Worm (Caenorhabditis elegans) whole organism, L1 larva: ENCODE data around the gene F02E8.4.

Experiments used
- C04F5.9 ChIP-seq: sonication (generic microtip); optimal IDR thresholded peaks from 2 replicates; lab custom pipeline; 2016; ENCODE audit warnings: missing genetic modification characterization, missing compliant biosample characterization
- F16B12.6 ChIP-seq: fragments of 150-350 bp; optimal IDR thresholded peaks from 2 replicates; lab custom pipeline; 2014; ENCODE audit warnings: missing biosample characterization, missing genetic modification characterization
- ama-1 ChIP-seq: fragments of 150-350 bp; optimal IDR thresholded peaks from 2 replicates; lab custom pipeline; 2014
- blmp-1 ChIP-seq: fragments of 150-350 bp; optimal IDR thresholded peaks from 2 replicates; lab custom pipeline; 2014; ENCODE audit warnings: missing biosample characterization, missing genetic modification characterization
- ceh-8 ChIP-seq: fragments of 200-800 bp; sonication (Bioruptor generic); optimal IDR thresholded peaks from 2 replicates; lab custom pipeline; 2018; ENCODE audit warnings: mild to moderate bottlenecking, missing genetic modification characterization, moderate library complexity, missing compliant biosample characterization
- ceh-82 ChIP-seq, 3 experiments: fragments of 150-350 bp in 1 of 3; sonication (generic microtip) in 2 of 3; optimal IDR thresholded peaks; 2 replicates each; lab custom pipeline; 2014 to 2017; ENCODE audit warnings: missing biosample characterization in 3 of 3, missing genetic modification characterization in 3 of 3
- dpl-1 ChIP-seq, 3 experiments: fragments of 150-350 bp in 2 of 3; sonication (generic microtip) in 1 of 3; optimal IDR thresholded peaks; 2 replicates each; lab custom pipeline; 2014 to 2017; ENCODE audit warnings: missing biosample characterization in 3 of 3, missing genetic modification characterization in 3 of 3, missing genetic modification reagents in 3 of 3
- dsc-1 ChIP-seq: sonication (generic microtip); optimal IDR thresholded peaks from 2 replicates; lab custom pipeline; 2016; ENCODE audit warnings: mild to moderate bottlenecking, missing genetic modification characterization, missing compliant biosample characterization
- efl-3 ChIP-seq: fragments of 200-800 bp; sonication (Bioruptor generic); optimal IDR thresholded peaks from 2 replicates; lab custom pipeline; 2018; ENCODE audit warnings: mild to moderate bottlenecking, missing genetic modification characterization, missing compliant biosample characterization
- egl-27 ChIP-seq, 2 experiments: fragments of 150-350 bp in 1 of 2; sonication (generic microtip); optimal IDR thresholded peaks; 3 replicates each; lab custom pipeline; 2017 to 2018; ENCODE audit warnings: missing biosample characterization in 2 of 2, missing genetic modification characterization in 2 of 2, missing genetic modification reagents in 2 of 2
- elt-2 ChIP-seq: sonication (generic microtip); optimal IDR thresholded peaks from 2 replicates; lab custom pipeline; 2016; ENCODE audit warnings: missing genetic modification characterization, mild to moderate bottlenecking, inconsistent platforms, missing compliant biosample characterization, missing genetic modification reagents
- fkh-10 ChIP-seq: sonication (generic microtip); optimal IDR thresholded peaks from 2 replicates; lab custom pipeline; 2017; ENCODE audit warnings: missing biosample characterization, missing genetic modification reagents, missing genetic modification characterization
- fkh-4 ChIP-seq: sonication (generic microtip); optimal IDR thresholded peaks from 2 replicates; lab custom pipeline; 2016; ENCODE audit warnings: missing compliant biosample characterization, missing genetic modification characterization, borderline replicate concordance
- grh-1 ChIP-seq: fragments of 200-800 bp; sonication (Bioruptor generic); IDR thresholded peaks from 2 replicates; pipeline ENCODE4 v1.3.6; 2022; ENCODE audit warnings: missing genetic modification reagents, missing genetic modification characterization, missing compliant biosample characterization
- jun-1 ChIP-seq: fragments of 150-350 bp; optimal IDR thresholded peaks from 2 replicates; lab custom pipeline; 2014; ENCODE audit warnings: missing biosample characterization, missing genetic modification reagents, missing genetic modification characterization
- lin-13 ChIP-seq: fragments of 150-350 bp; optimal IDR thresholded peaks from 2 replicates; lab custom pipeline; 2014; ENCODE audit warnings: missing biosample characterization, missing genetic modification reagents, missing genetic modification characterization
- lin-14 ChIP-seq: fragments of 200-800 bp; sonication (Bioruptor generic); optimal IDR thresholded peaks from 2 replicates; lab custom pipeline; 2018; ENCODE audit warnings: mild to moderate bottlenecking, missing genetic modification characterization, moderate library complexity, missing compliant biosample characterization
- lin-35 ChIP-seq, 2 experiments: fragments of 150-350 bp; optimal IDR thresholded peaks; 2 replicates each; lab custom pipeline; 2014; ENCODE audit warnings: missing biosample characterization in 2 of 2, missing genetic modification characterization in 2 of 2, missing genetic modification reagents in 2 of 2
- lin-39 ChIP-seq: fragments of 150-350 bp; optimal IDR thresholded peaks from 2 replicates; lab custom pipeline; 2014; ENCODE audit warnings: missing biosample characterization, missing genetic modification reagents, missing genetic modification characterization
- mab-9 ChIP-seq: fragments of 200-800 bp; sonication (Bioruptor generic); IDR thresholded peaks from 2 replicates; pipeline ENCODE4 v1.3.6; 2022; ENCODE audit warnings: missing genetic modification reagents, missing genetic modification characterization, missing compliant biosample characterization
- mep-1 ChIP-seq: fragments of 150-350 bp; optimal IDR thresholded peaks from 2 replicates; lab custom pipeline; 2014; ENCODE audit warnings: missing biosample characterization, missing genetic modification characterization
- nhr-28 ChIP-seq: fragments of 150-350 bp; optimal IDR thresholded peaks from 2 replicates; lab custom pipeline; 2014; ENCODE audit warnings: missing biosample characterization, missing genetic modification characterization
- nhr-76 ChIP-seq: sonication (generic microtip); optimal IDR thresholded peaks from 2 replicates; lab custom pipeline; 2017; ENCODE audit warnings: missing biosample characterization, missing genetic modification characterization
- nhr-84 ChIP-seq: sonication (generic microtip); optimal IDR thresholded peaks from 2 replicates; lab custom pipeline; 2017; ENCODE audit warnings: missing biosample characterization, missing genetic modification characterization
- nhr-90 ChIP-seq: sonication (generic microtip); optimal IDR thresholded peaks from 2 replicates; lab custom pipeline; 2016; ENCODE audit warnings: mild to moderate bottlenecking, missing genetic modification characterization, missing compliant biosample characterization; ENCODE audit not compliant: poor library complexity
- pag-3 ChIP-seq: sonication (generic microtip); optimal IDR thresholded peaks from 2 replicates; lab custom pipeline; 2017; ENCODE audit warnings: missing genetic modification characterization, mild to moderate bottlenecking, missing compliant biosample characterization, antibody characterized with exemption, borderline replicate concordance; ENCODE audit not compliant: insufficient read depth
- pqm-1 ChIP-seq: sonication (generic microtip); optimal IDR thresholded peaks from 3 replicates; lab custom pipeline; 2017; ENCODE audit warnings: missing biosample characterization, missing genetic modification characterization
- snpc-4 ChIP-seq: fragments of 150-350 bp; optimal IDR thresholded peaks from 2 replicates; lab custom pipeline; 2014; ENCODE audit warnings: missing biosample characterization, missing genetic modification characterization
- tbx-2 ChIP-seq: sonication (generic microtip); optimal IDR thresholded peaks from 2 replicates; lab custom pipeline; 2016; ENCODE audit warnings: missing genetic modification characterization, missing compliant biosample characterization
- unc-130 ChIP-seq: fragments of 150-350 bp; optimal IDR thresholded peaks from 2 replicates; lab custom pipeline; 2017; ENCODE audit warnings: missing biosample characterization, missing genetic modification characterization, inconsistent platforms
- unc-30 ChIP-seq: sonication (generic microtip); optimal IDR thresholded peaks from 2 replicates; lab custom pipeline; 2017; ENCODE audit warnings: missing biosample characterization, missing genetic modification characterization
- unc-86 ChIP-seq: sonication (generic microtip); optimal IDR thresholded peaks from 2 replicates; lab custom pipeline; 2016; ENCODE audit warnings: missing genetic modification characterization, missing compliant biosample characterization
- xbp-1 ChIP-seq: sonication (generic microtip); optimal IDR thresholded peaks from 2 replicates; lab custom pipeline; 2016; ENCODE audit warnings: missing genetic modification characterization, missing compliant biosample characterization

The F02E8.4 gene

ce11 chrX:4469297-4469816, 15.4 kb downstream of the F02E8.4 start, which contains the start of gene asb-2 (continued):
- TF ChIP-seq elt-2 (peak; percentile 32), nhr-84 (tag; lab: Kevin White, UChicago) (no peak), tbx-2 (tag; lab: Kevin White, UChicago) (peak; percentile 86), nhr-90 (tag; lab: Kevin White, UChicago) (peak; percentile 86), dpl-1 (GFP tag; optimal IDR thresholded peaks at IDR 0.05; lab: Kevin White, UChicago) (peak; percentile 69 to 79 (median 78)), unc-86 (tag; lab: Kevin White, UChicago) (peak; percentile 66), unc-30 (tag; lab: Kevin White, UChicago) (no peak), ceh-82 (tag; optimal IDR thresholded peaks at IDR 0.05; lab: Kevin White, UChicago) (peak; percentile 74 to 93 (median 79)), lin-39 (tag; lab: Kevin White, UChicago) (peak; percentile 23), ama-1 (peak; percentile 40), grh-1 (GFP tag; lab: Robert Waterston, UW) (peak; percentile 70), lin-14 (GFP tag; lab: Kevin White, UChicago) (peak; percentile 93), ceh-8 (no peak), xbp-1 (peak; percentile 97), mep-1 (tag; lab: Kevin White, UChicago) (peak; percentile 95)
- TF ChIP-seq, all 84 proteins: peak for 52

- TF ChIP-seq lin-13 (GFP tag; lab: Kevin White, UChicago) (no peak), elt-2 (peak; percentile 65), snpc-4 (tag; lab: Kevin White, UChicago) (no peak), efl-3 (GFP tag; lab: Kevin White, UChicago) (no peak), mep-1 (tag; lab: Kevin White, UChicago) (no peak), fkh-10 (GFP tag; lab: Kevin White, UChicago) (no peak), lin-14 (GFP tag; lab: Kevin White, UChicago) (no peak), nhr-90 (tag; lab: Kevin White, UChicago) (no peak), lin-35 (GFP tag; optimal IDR thresholded peaks at IDR 0.05; lab: Kevin White, UChicago) (peak in 1 of 2 experiments; percentile 21), nhr-28 (tag; lab: Kevin White, UChicago) (no peak), egl-27 (tag; optimal IDR thresholded peaks at IDR 0.05; lab: Kevin White, UChicago) (no peak), unc-130 (tag; lab: Kevin White, UChicago) (no peak), nhr-76 (no peak), dsc-1 (no peak), C04F5.9 (tag; lab: Kevin White, UChicago) (no peak)
These were observed 24.6 kb downstream of the F02E8.4 start for ce11 chrX:4478503-4478902.

- TF ChIP-seq unc-86 (tag; lab: Kevin White, UChicago) (no peak), lin-35 (GFP tag; optimal IDR thresholded peaks at IDR 0.05; lab: Kevin White, UChicago) (peak in 1 of 2 experiments; percentile 8)
These were observed 26.0 kb downstream of the F02E8.4 start for ce11 chrX:4479960-4480359.

- no peak for TF ChIP-seq jun-1 (tag; lab: Kevin White, UChicago)
- no peak for TF ChIP-seq blmp-1 (tag; lab: Kevin White, UChicago)
- TF ChIP-seq lin-35 (GFP tag; optimal IDR thresholded peaks at IDR 0.05; lab: Kevin White, UChicago), result peak in 1 of 2 experiments; percentile 17
- TF ChIP-seq pqm-1 (tag; lab: Kevin White, UChicago), result peak; percentile 31
- TF ChIP-seq elt-2, result peak; percentile 85
- TF ChIP-seq egl-27 (tag; optimal IDR thresholded peaks at IDR 0.05; lab: Kevin White, UChicago), result no peak
- no peak for TF ChIP-seq fkh-4 (tag; lab: Kevin White, UChicago)
- TF ChIP-seq F16B12.6 (tag; lab: Kevin White, UChicago), result no peak
- TF ChIP-seq pag-3 (tag; lab: Kevin White, UChicago), result no peak
- no peak for TF ChIP-seq mab-9 (GFP tag; lab: Robert Waterston, UW)
These were observed 26.9 kb downstream of the F02E8.4 start for ce11 chrX:4480800-4481199.
